Worm (Caenorhabditis elegans): ENCODE results near the gene C06A1.7.

Gene C06A1.7

ce11 chrII:10553377-10554045 lies 11.2 kb upstream of the C06A1.7 start:
- no peak for TF ChIP-seq elt-4 (tag; optimal IDR thresholded peaks at IDR 0.05)
- TF ChIP-seq nhr-232 (tag; optimal IDR thresholded peaks at IDR 0.05): no peak
- no peak for TF ChIP-seq unc-3 (GFP tag; conservative IDR thresholded peaks at IDR 0.05)
- no peak for TF ChIP-seq unc-3 (tag; optimal IDR thresholded peaks at IDR 0.05)
- no peak for TF ChIP-seq T23F11.4 (GFP tag; optimal IDR thresholded peaks at IDR 0.05)
- TF ChIP-seq K09A11.1 (tag; optimal IDR thresholded peaks at IDR 0.05; ENCODE audit: insufficient read depth): no peak
- TF ChIP-seq syd-9 (tag; optimal IDR thresholded peaks at IDR 0.05): no peak
- no peak for TF ChIP-seq pha-2 (tag; optimal IDR thresholded peaks at IDR 0.05)
- no peak for TF ChIP-seq sdc-2 (tag; optimal IDR thresholded peaks at IDR 0.05)
- TF ChIP-seq sox-2 (GFP tag; IDR thresholded peaks at IDR 0.05): no peak
- TF ChIP-seq ceh-18 (tag; optimal IDR thresholded peaks at IDR 0.05): no peak
- no peak for TF ChIP-seq pat-9 (tag; optimal IDR thresholded peaks at IDR 0.05)

- TF ChIP-seq ama-1 (optimal IDR thresholded peaks at IDR 0.05) (no peak), ceh-14 (tag; optimal IDR thresholded peaks at IDR 0.05) (no peak), ceh-6 (GFP tag; optimal IDR thresholded peaks at IDR 0.05) (no peak), hlh-30 (tag; optimal IDR thresholded peaks at IDR 0.05; ENCODE audit: insufficient read depth) (peak; percentile 64), T23F11.4 (GFP tag; optimal IDR thresholded peaks at IDR 0.05) (no peak), pag-3 (tag; optimal IDR thresholded peaks at IDR 0.05; ENCODE audit: borderline replicate concordance) (no peak), unc-55 (GFP tag; optimal IDR thresholded peaks at IDR 0.05) (peak; percentile 10), hlh-13 (GFP tag; optimal IDR thresholded peaks at IDR 0.05) (no peak), elt-4 (tag; optimal IDR thresholded peaks at IDR 0.05) (no peak), Y22D7AL.16 (tag; optimal IDR thresholded peaks at IDR 0.05) (no peak), mec-3 (tag; optimal IDR thresholded peaks at IDR 0.05; ENCODE audit: borderline replicate concordance) (no peak)
These were observed 10.7 kb upstream of the C06A1.7 start for ce11 chrII:10554046-10554399.

- TF ChIP-seq pha-2 (tag; optimal IDR thresholded peaks at IDR 0.05) (no peak), ceh-30 (tag; optimal IDR thresholded peaks at IDR 0.05) (no peak), syd-9 (tag; optimal IDR thresholded peaks at IDR 0.05) (no peak), lin-11 (tag; optimal IDR thresholded peaks at IDR 0.05) (no peak), che-1 (tag; optimal IDR thresholded peaks at IDR 0.05) (no peak), ceh-9 (tag; optimal IDR thresholded peaks at IDR 0.05) (no peak), pros-1 (tag; optimal IDR thresholded peaks at IDR 0.05) (no peak), unc-86 (tag; optimal IDR thresholded peaks at IDR 0.05) (no peak), hlh-8 (tag; optimal IDR thresholded peaks at IDR 0.05) (no peak), ceh-22 (tag; optimal IDR thresholded peaks at IDR 0.05) (no peak), K02D7.2 (tag; optimal IDR thresholded peaks at IDR 0.05) (no peak), elt-4 (tag; optimal IDR thresholded peaks at IDR 0.05) (no peak), tbx-2 (tag; optimal IDR thresholded peaks at IDR 0.05) (no peak)
These were observed 9.7 kb upstream of the C06A1.7 start, which contains the start of gene mnk-1 for ce11 chrII:10554972-10555371. Gene mnk-1 (minus strand): TSS chrII:10555044.

- no peak for TF ChIP-seq pha-4 (tag; optimal IDR thresholded peaks at IDR 0.05)
- peak; percentile 92 for TF ChIP-seq unc-55 (GFP tag; optimal IDR thresholded peaks at IDR 0.05)
- TF ChIP-seq nfya-1 (tag; optimal IDR thresholded peaks at IDR 0.05): peak; percentile 4
- TF ChIP-seq ceh-14 (tag; optimal IDR thresholded peaks at IDR 0.05): no peak
- no peak for TF ChIP-seq nhr-232 (tag; optimal IDR thresholded peaks at IDR 0.05)
- peak; percentile 43 for TF ChIP-seq tbx-2 (tag; optimal IDR thresholded peaks at IDR 0.05)
- no peak for TF ChIP-seq zip-5 (tag; optimal IDR thresholded peaks at IDR 0.05)
- TF ChIP-seq ceh-18 (tag; optimal IDR thresholded peaks at IDR 0.05): peak; percentile 55
- TF ChIP-seq lin-11 (tag; optimal IDR thresholded peaks at IDR 0.05): no peak
- TF ChIP-seq pha-2 (tag; optimal IDR thresholded peaks at IDR 0.05): no peak
- no peak for TF ChIP-seq odd-2 (tag; optimal IDR thresholded peaks at IDR 0.05)
- no peak for TF ChIP-seq unc-86 (tag; optimal IDR thresholded peaks at IDR 0.05)
- TF ChIP-seq ref-2 (tag; optimal IDR thresholded peaks at IDR 0.05): peak; percentile 12
- no peak for TF ChIP-seq ceh-2 (tag; optimal IDR thresholded peaks at IDR 0.05)
These were observed 9.1 kb upstream of the C06A1.7 start for ce11 chrII:10555484-10556075.

Data from whole organism, late embryonic.